Fruit fly (Drosophila melanogaster): ENCODE results near the gene Smyd4-2.
A peak's percentile ranks its signal among the peaks of the same experiment; 100 is the strongest.

dm6 chr3L:12411214-12411685 lies 9.5 kb upstream of the Smyd4-2 start:
- TF ChIP-seq jim (GFP tag; optimal IDR thresholded peaks at IDR 0.05) (no peak), psq (GFP tag; optimal IDR thresholded peaks at IDR 0.05) (no peak), CG9705 (GFP tag; optimal IDR thresholded peaks at IDR 0.05) (no peak), Rel (GFP tag; optimal IDR thresholded peaks at IDR 0.05) (no peak), Rel (tag; optimal IDR thresholded peaks at IDR 0.05) (peak; percentile 25), fru (GFP tag; optimal IDR thresholded peaks at IDR 0.05) (no peak), Hnf4 (GFP tag; optimal IDR thresholded peaks at IDR 0.05) (no peak), GATAd (GFP tag; optimal IDR thresholded peaks at IDR 0.05) (no peak), Mio (GFP tag; optimal IDR thresholded peaks at IDR 0.05) (no peak), OdsH (GFP tag; optimal IDR thresholded peaks at IDR 0.05) (no peak), Hr83 (GFP tag; optimal IDR thresholded peaks at IDR 0.05; ENCODE audit: poor library complexity, severe bottlenecking) (peak; percentile 2)
